Fruit fly (Drosophila melanogaster) whole organism, prepupa: ENCODE measurements around the gene CG13390.
A peak's percentile ranks its signal among the peaks of the same experiment; 100 is the strongest.

Experiments
- CG10631 ChIP-seq: fragments of 200-800 bp; sonication (Bioruptor generic); optimal IDR thresholded peaks from 2 replicates; lab custom pipeline; 2016; ENCODE audit warnings: missing biosample characterization, missing genetic modification characterization
- CG11762 ChIP-seq: fragments of 200-800 bp; sonication (Bioruptor generic); optimal IDR thresholded peaks from 3 replicates; lab custom pipeline; 2016; ENCODE audit warnings: missing biosample characterization, missing genetic modification characterization; ENCODE audit not compliant: insufficient read depth
- CG11902 ChIP-seq: fragments of 200-800 bp; sonication (Bioruptor generic); optimal IDR thresholded peaks from 3 replicates; lab custom pipeline; 2016; ENCODE audit warnings: missing biosample characterization, missing genetic modification characterization
- CG15336 ChIP-seq: fragments of 200-800 bp; sonication (Bioruptor generic); IDR thresholded peaks from 2 replicates; pipeline ENCODE4 v1.3.6; 2022; ENCODE audit warnings: missing biosample characterization, missing genetic modification characterization
- CG1621 ChIP-seq: fragments of 200-800 bp; sonication (Bioruptor generic); optimal IDR thresholded peaks from 3 replicates; lab custom pipeline; 2018; ENCODE audit warnings: missing biosample characterization, mild to moderate bottlenecking, missing genetic modification characterization
- CG16779 ChIP-seq: fragments of 200-800 bp; sonication (Bioruptor generic); optimal IDR thresholded peaks from 3 replicates; lab custom pipeline; 2017; ENCODE audit warnings: missing biosample characterization, mild to moderate bottlenecking, missing genetic modification characterization
- CG3032 ChIP-seq: fragments of 200-800 bp; optimal IDR thresholded peaks from 2 replicates; lab custom pipeline; 2019; ENCODE audit warnings: missing biosample characterization, mild to moderate bottlenecking, missing genetic modification characterization, moderate library complexity
- CG32006 ChIP-seq: fragments of 200-800 bp; sonication (Bioruptor generic); optimal IDR thresholded peaks from 3 replicates; lab custom pipeline; 2017; ENCODE audit warnings: missing biosample characterization, mild to moderate bottlenecking, missing genetic modification characterization
- CG3919 ChIP-seq: fragments of 200-800 bp; sonication (Bioruptor generic); optimal IDR thresholded peaks from 3 replicates; lab custom pipeline; 2016; ENCODE audit warnings: missing biosample characterization, missing genetic modification characterization
- CG6163 ChIP-seq: fragments of 200-800 bp; sonication (Bioruptor generic); IDR thresholded peaks from 3 replicates; pipeline ENCODE4 v1.3.6; 2022; ENCODE audit warnings: missing biosample characterization, missing genetic modification characterization
- CG6276 ChIP-seq: fragments of 200-800 bp; sonication (Bioruptor generic); optimal IDR thresholded peaks from 2 replicates; lab custom pipeline; 2017; ENCODE audit warnings: missing biosample characterization, mild to moderate bottlenecking, missing genetic modification characterization
- CG7368 ChIP-seq: fragments of 200-800 bp; sonication (Bioruptor generic); optimal IDR thresholded peaks from 3 replicates; lab custom pipeline; 2016; ENCODE audit warnings: missing biosample characterization, missing genetic modification characterization
- CG8119 ChIP-seq: fragments of 200-800 bp; sonication (Bioruptor generic); IDR thresholded peaks from 3 replicates; pipeline ENCODE4 v1.3.6; 2022; ENCODE audit warnings: missing biosample characterization, missing genetic modification characterization
- CG8319 ChIP-seq: fragments of 200-800 bp; sonication (Bioruptor generic); optimal IDR thresholded peaks from 3 replicates; lab custom pipeline; 2016; ENCODE audit warnings: missing biosample characterization, missing genetic modification characterization
- CG8632 ChIP-seq: fragments of 200-800 bp; sonication (Bioruptor generic); optimal IDR thresholded peaks from 3 replicates; lab custom pipeline; 2016; ENCODE audit warnings: missing biosample characterization, missing genetic modification characterization
- Eip75B ChIP-seq: fragments of 200-800 bp; sonication (Bioruptor generic); optimal IDR thresholded peaks from 3 replicates; lab custom pipeline; 2016; ENCODE audit warnings: missing biosample characterization, missing genetic modification characterization
- Eip78C ChIP-seq: fragments of 200-800 bp; sonication (Bioruptor generic); peaks from one replicate; lab custom pipeline; 2016; ENCODE audit warnings: missing biosample characterization, missing genetic modification characterization
- Ets21C ChIP-seq: fragments of 200-800 bp; sonication (Bioruptor generic); optimal IDR thresholded peaks from 3 replicates; lab custom pipeline; 2016; ENCODE audit warnings: missing biosample characterization, missing genetic modification characterization
- Ets96B ChIP-seq: fragments of 200-800 bp; optimal IDR thresholded peaks from 2 replicates; lab custom pipeline; 2019; ENCODE audit warnings: missing biosample characterization, mild to moderate bottlenecking, missing genetic modification characterization, moderate library complexity
- Gug ChIP-seq: fragments of 200-800 bp; sonication (Bioruptor generic); IDR thresholded peaks from 2 replicates; pipeline ENCODE4 v1.3.6; 2022; ENCODE audit warnings: missing biosample characterization, missing genetic modification characterization
- Hr39 ChIP-seq: fragments of 200-800 bp; sonication (Bioruptor generic); optimal IDR thresholded peaks from 2 replicates; lab custom pipeline; 2016; ENCODE audit warnings: missing biosample characterization, missing genetic modification characterization
- Lpt ChIP-seq: fragments of 200-800 bp; sonication (Bioruptor generic); optimal IDR thresholded peaks from 3 replicates; lab custom pipeline; 2016; ENCODE audit warnings: missing biosample characterization, missing genetic modification characterization
- Met ChIP-seq: fragments of 200-800 bp; sonication (Bioruptor generic); optimal IDR thresholded peaks from 3 replicates; lab custom pipeline; 2016; ENCODE audit warnings: missing biosample characterization, missing genetic modification characterization
- OdsH ChIP-seq: fragments of 200-800 bp; sonication (Bioruptor generic); optimal IDR thresholded peaks from 3 replicates; lab custom pipeline; 2016; ENCODE audit warnings: missing biosample characterization, missing genetic modification characterization
- Sox14 ChIP-seq: fragments of 200-800 bp; sonication (Bioruptor generic); optimal IDR thresholded peaks from 3 replicates; lab custom pipeline; 2016; ENCODE audit warnings: missing biosample characterization, missing genetic modification characterization
- Sox15 ChIP-seq: fragments of 200-800 bp; sonication (Bioruptor generic); optimal IDR thresholded peaks from 3 replicates; lab custom pipeline; 2016; ENCODE audit warnings: missing biosample characterization, missing genetic modification characterization
- achi ChIP-seq: fragments of 200-800 bp; sonication (Bioruptor generic); optimal IDR thresholded peaks from 3 replicates; lab custom pipeline; 2016; ENCODE audit warnings: missing biosample characterization, missing genetic modification characterization
- acj6 ChIP-seq: fragments of 200-800 bp; sonication (Bioruptor generic); optimal IDR thresholded peaks from 3 replicates; lab custom pipeline; 2016; ENCODE audit warnings: missing biosample characterization, missing genetic modification characterization
- dac ChIP-seq: fragments of 200-800 bp; sonication (Bioruptor generic); optimal IDR thresholded peaks from 2 replicates; lab custom pipeline; 2017; ENCODE audit warnings: missing biosample characterization, mild to moderate bottlenecking, missing genetic modification characterization
- eg ChIP-seq: fragments of 200-800 bp; sonication (Bioruptor generic); IDR thresholded peaks from 3 replicates; pipeline ENCODE4 v1.3.6; 2022; ENCODE audit warnings: missing biosample characterization, missing genetic modification characterization
- esn ChIP-seq: fragments of 200-800 bp; sonication (Bioruptor generic); optimal IDR thresholded peaks from 2 replicates; lab custom pipeline; 2016; ENCODE audit warnings: missing biosample characterization, mild to moderate bottlenecking, missing genetic modification characterization, moderate library complexity
- fd59A ChIP-seq: fragments of 200-800 bp; sonication (Bioruptor generic); optimal IDR thresholded peaks from 2 replicates; lab custom pipeline; 2017; ENCODE audit warnings: missing biosample characterization, mild to moderate bottlenecking, missing genetic modification characterization, missing genetic modification reagents
- fd85E ChIP-seq: fragments of 200-800 bp; sonication (Bioruptor generic); optimal IDR thresholded peaks from 3 replicates; lab custom pipeline; 2016; ENCODE audit warnings: missing biosample characterization, missing genetic modification characterization
- fkh ChIP-seq: fragments of 200-800 bp; sonication (Bioruptor generic); optimal IDR thresholded peaks from 3 replicates; lab custom pipeline; 2017; ENCODE audit warnings: missing biosample characterization, mild to moderate bottlenecking, missing genetic modification characterization, moderate library complexity
- lz ChIP-seq: fragments of 200-800 bp; sonication (Bioruptor generic); optimal IDR thresholded peaks from 3 replicates; lab custom pipeline; 2016; ENCODE audit warnings: missing biosample characterization, missing genetic modification characterization
- net ChIP-seq: fragments of 200-800 bp; sonication (Bioruptor generic); optimal IDR thresholded peaks from 3 replicates; lab custom pipeline; 2016; ENCODE audit warnings: missing biosample characterization, missing genetic modification characterization
- pdm3 ChIP-seq: fragments of 200-800 bp; sonication (Bioruptor generic); optimal IDR thresholded peaks from 3 replicates; lab custom pipeline; 2016; ENCODE audit warnings: missing biosample characterization, missing genetic modification characterization
- salr ChIP-seq, 2 experiments: fragments of 200-800 bp; sonication (Bioruptor generic); optimal IDR thresholded peaks; 3 replicates each; lab custom pipeline; 2016 to 2018; ENCODE audit warnings: missing biosample characterization in 2 of 2, missing genetic modification characterization in 2 of 2, mild to moderate bottlenecking in 1 of 2
- spab ChIP-seq: fragments of 200-800 bp; sonication (Bioruptor generic); optimal IDR thresholded peaks from 2 replicates; lab custom pipeline; 2017; ENCODE audit warnings: missing biosample characterization, mild to moderate bottlenecking, missing genetic modification characterization, missing genetic modification reagents
- ss ChIP-seq, 2 experiments: fragments of 200-800 bp; sonication (Bioruptor generic); optimal IDR thresholded peaks; 2 replicates in 1 of 2; 3 replicates in 1 of 2; lab custom pipeline; 2017 to 2018; ENCODE audit warnings: mild to moderate bottlenecking in 2 of 2, missing biosample characterization in 2 of 2, missing genetic modification characterization in 2 of 2, moderate library complexity in 1 of 2
- topi ChIP-seq: fragments of 200-800 bp; sonication (Bioruptor generic); optimal IDR thresholded peaks from 3 replicates; lab custom pipeline; 2016; ENCODE audit warnings: missing biosample characterization, missing genetic modification characterization

CG13390 gene

dm6 chr2L:8334705-8335104, 41.9 kb downstream of the CG13390 start:
- no peak for TF ChIP-seq eg (GFP tag; lab: Robert Waterston, UW)
- no peak for TF ChIP-seq CG8319 (GFP tag; lab: Kevin White, UChicago)
- TF ChIP-seq Eip78C (GFP tag; lab: Kevin White, UChicago), result peak; percentile 73
- TF ChIP-seq Eip75B (GFP tag; lab: Kevin White, UChicago), result no peak
- no peak for TF ChIP-seq Met (GFP tag; lab: Kevin White, UChicago)
- TF ChIP-seq Sox15 (GFP tag; lab: Kevin White, UChicago), result no peak
- no peak for TF ChIP-seq net (GFP tag; lab: Kevin White, UChicago)
- TF ChIP-seq fkh, result no peak
- no peak for TF ChIP-seq fd59A (GFP tag; lab: Kevin White, UChicago)
- TF ChIP-seq CG16779, result no peak
- TF ChIP-seq Ets21C (GFP tag; lab: Kevin White, UChicago), result no peak
- peak; percentile 15 for TF ChIP-seq OdsH (GFP tag; lab: Kevin White, UChicago)
- no peak for TF ChIP-seq spab
- no peak for TF ChIP-seq CG6276 (GFP tag; lab: Kevin White, UChicago)
- peak; percentile 6 for TF ChIP-seq CG3919
- TF ChIP-seq achi, result peak; percentile 7
- no peak for TF ChIP-seq CG8119 (GFP tag; lab: Robert Waterston, UW)
- TF ChIP-seq CG6163 (GFP tag; lab: Robert Waterston, UW), result 0 out of 3 replicates have a peak, but pooled peaks have one; percentile 23
- TF ChIP-seq Lpt (GFP tag; lab: Kevin White, UChicago), result no peak
- no peak for TF ChIP-seq esn
- TF ChIP-seq CG15336 (GFP tag; lab: Robert Waterston, UW), result no peak
- no peak for TF ChIP-seq ss (GFP tag; optimal IDR thresholded peaks at IDR 0.05; lab: Kevin White, UChicago)
- no peak for TF ChIP-seq dac (GFP tag; lab: Kevin White, UChicago)
- TF ChIP-seq CG8632 (GFP tag; lab: Kevin White, UChicago), result no peak
- TF ChIP-seq CG10631 (GFP tag; lab: Kevin White, UChicago), result no peak
- TF ChIP-seq Gug (GFP tag; lab: Robert Waterston, UW), result no peak
- no peak for TF ChIP-seq CG11902 (GFP tag; lab: Kevin White, UChicago)
- no peak for TF ChIP-seq topi (GFP tag; lab: Kevin White, UChicago)
- no peak for TF ChIP-seq salr (GFP tag; optimal IDR thresholded peaks at IDR 0.05; lab: Kevin White, UChicago)
- TF ChIP-seq Ets96B (tag; lab: Kevin White, UChicago), result no peak
- TF ChIP-seq fd85E (GFP tag; lab: Kevin White, UChicago), result no peak
- TF ChIP-seq CG1621, result no peak
- TF ChIP-seq Hr39 (GFP tag; lab: Kevin White, UChicago), result no peak

- TF ChIP-seq topi (GFP tag; lab: Kevin White, UChicago) (no peak), CG11762 (GFP tag; lab: Kevin White, UChicago) (no peak), CG32006 (GFP tag; lab: Kevin White, UChicago) (no peak), eg (GFP tag; lab: Robert Waterston, UW) (no peak), Gug (GFP tag; lab: Robert Waterston, UW) (no peak), lz (GFP tag; lab: Kevin White, UChicago) (no peak), esn (no peak), CG3032 (tag; lab: Kevin White, UChicago) (no peak), fd85E (GFP tag; lab: Kevin White, UChicago) (no peak), CG8319 (GFP tag; lab: Kevin White, UChicago) (no peak), Sox14 (GFP tag; lab: Kevin White, UChicago) (no peak), Eip75B (GFP tag; lab: Kevin White, UChicago) (no peak), CG7368 (GFP tag; lab: Kevin White, UChicago) (no peak), pdm3 (GFP tag; lab: Kevin White, UChicago) (no peak), acj6 (GFP tag; lab: Kevin White, UChicago) (no peak), CG16779 (no peak), ss (GFP tag; optimal IDR thresholded peaks at IDR 0.05; lab: Kevin White, UChicago) (no peak)
Measured at dm6 chr2L:8333624-8334023, 43.0 kb downstream of the CG13390 start.
